Fruit fly (Drosophila melanogaster) whole organism, embryonic: Measurements from ENCODE around the gene Etfb.

Source experiments
- CG10209 ChIP-seq: fragments of 200-800 bp; sonication (Bioruptor generic); optimal IDR thresholded peaks from 3 replicates; lab custom pipeline; 2017; ENCODE audit warnings: missing biosample characterization, mild to moderate bottlenecking, missing genetic modification characterization, missing genetic modification reagents
- CG1024 ChIP-seq: fragments of 200-800 bp; sonication (Bioruptor generic); IDR thresholded peaks from 2 replicates; pipeline ENCODE4 v1.3.6; 2022; ENCODE audit warnings: missing biosample characterization, missing genetic modification characterization
- CG10274 ChIP-seq: fragments of 200-800 bp; sonication (Bioruptor generic); optimal IDR thresholded peaks from 3 replicates; lab custom pipeline; 2017; ENCODE audit warnings: missing biosample characterization, mild to moderate bottlenecking, missing genetic modification characterization
- CG10366 ChIP-seq: fragments of 200-800 bp; sonication (Bioruptor generic); IDR thresholded peaks from 2 replicates; pipeline ENCODE4 v1.3.6; 2022; ENCODE audit warnings: missing biosample characterization, missing genetic modification characterization
- CG11560 ChIP-seq: fragments of 200-800 bp; sonication (Bioruptor generic); IDR thresholded peaks from 3 replicates; pipeline ENCODE4 v1.3.6; 2022; ENCODE audit warnings: missing biosample characterization, missing genetic modification characterization
- CG11695 ChIP-seq: fragments of 200-800 bp; sonication (Bioruptor generic); IDR thresholded peaks from 3 replicates; pipeline ENCODE4 v1.3.6; 2022; ENCODE audit warnings: missing biosample characterization, missing genetic modification characterization
- CG12659 ChIP-seq: fragments of 200-800 bp; sonication (Bioruptor generic); optimal IDR thresholded peaks from 3 replicates; lab custom pipeline; 2017; ENCODE audit warnings: mild to moderate bottlenecking, missing biosample characterization, missing genetic modification reagents, missing genetic modification characterization
- CG12942 ChIP-seq: fragments of 200-800 bp; sonication (Bioruptor generic); optimal IDR thresholded peaks from 3 replicates; lab custom pipeline; 2016; ENCODE audit warnings: missing biosample characterization, missing genetic modification characterization
- CG13424 ChIP-seq: fragments of 200-800 bp; sonication (Bioruptor generic); optimal IDR thresholded peaks from 2 replicates; lab custom pipeline; 2019; ENCODE audit warnings: missing biosample characterization, mild to moderate bottlenecking, missing genetic modification characterization, moderate library complexity
- CG14441 ChIP-seq: fragments of 200-800 bp; sonication (Bioruptor generic); IDR thresholded peaks from 2 replicates; pipeline ENCODE4 v1.3.6; 2022; ENCODE audit warnings: missing biosample characterization, missing genetic modification characterization
- CG14710 ChIP-seq: fragments of 200-800 bp; sonication (Bioruptor generic); optimal IDR thresholded peaks from 3 replicates; lab custom pipeline; 2019; ENCODE audit warnings: missing biosample characterization, mild to moderate bottlenecking, missing genetic modification characterization, moderate library complexity
- CG16815 ChIP-seq: fragments of 200-800 bp; sonication (Bioruptor generic); optimal IDR thresholded peaks from 3 replicates; lab custom pipeline; 2017; ENCODE audit warnings: missing biosample characterization, mild to moderate bottlenecking, missing genetic modification characterization
- CG17359 ChIP-seq: fragments of 200-800 bp; sonication (Bioruptor generic); optimal IDR thresholded peaks from 3 replicates; lab custom pipeline; 2018; ENCODE audit warnings: missing biosample characterization, mild to moderate bottlenecking, missing genetic modification characterization, moderate library complexity
- CG17568 ChIP-seq: fragments of 200-800 bp; sonication (Bioruptor generic); optimal IDR thresholded peaks from 2 replicates; lab custom pipeline; 2018; ENCODE audit warnings: missing biosample characterization, mild to moderate bottlenecking, missing genetic modification characterization, moderate library complexity
- CG30403 ChIP-seq: fragments of 200-800 bp; sonication (Bioruptor generic); optimal IDR thresholded peaks from 3 replicates; lab custom pipeline; 2016; ENCODE audit warnings: missing biosample characterization, missing genetic modification characterization
- CG32772 ChIP-seq: fragments of 200-800 bp; sonication (Bioruptor generic); IDR thresholded peaks from 2 replicates; pipeline ENCODE4 v1.3.6; 2022; ENCODE audit warnings: missing biosample characterization, missing genetic modification characterization
- CG34422 ChIP-seq: fragments of 200-800 bp; sonication (Bioruptor generic); IDR thresholded peaks from 3 replicates; pipeline ENCODE4 v1.3.6; 2022; ENCODE audit warnings: missing biosample characterization, missing genetic modification characterization
- CG3995 ChIP-seq: fragments of 200-800 bp; sonication (Bioruptor generic); optimal IDR thresholded peaks from 3 replicates; lab custom pipeline; 2016; ENCODE audit warnings: missing biosample characterization, missing genetic modification characterization
- CG5953 ChIP-seq: fragments of 200-800 bp; sonication (Bioruptor generic); IDR thresholded peaks from 2 replicates; pipeline ENCODE4 v1.3.6; 2022; ENCODE audit warnings: missing biosample characterization, missing genetic modification characterization
- CG6813 ChIP-seq: fragments of 200-800 bp; sonication (Bioruptor generic); optimal IDR thresholded peaks from 2 replicates; lab custom pipeline; 2017; ENCODE audit warnings: missing biosample characterization, missing genetic modification characterization, mild to moderate bottlenecking, moderate library complexity, missing genetic modification reagents
- CG9609 ChIP-seq: fragments of 200-800 bp; sonication (Bioruptor generic); optimal IDR thresholded peaks from 3 replicates; lab custom pipeline; 2016; ENCODE audit warnings: missing biosample characterization, missing genetic modification characterization
- CG9817 ChIP-seq: fragments of 200-800 bp; sonication (Bioruptor generic); optimal IDR thresholded peaks from 2 replicates; lab custom pipeline; 2018; ENCODE audit warnings: missing biosample characterization, mild to moderate bottlenecking, missing genetic modification characterization, moderate library complexity
- Dip2 ChIP-seq: fragments of 200-800 bp; sonication (Bioruptor generic); IDR thresholded peaks from 2 replicates; pipeline ENCODE4 v1.3.6; 2022; ENCODE audit warnings: missing biosample characterization, missing genetic modification characterization
- Drgx ChIP-seq: fragments of 200-800 bp; sonication (Bioruptor generic); IDR thresholded peaks from 2 replicates; pipeline ENCODE4 v1.3.6; 2022; ENCODE audit warnings: missing biosample characterization, missing genetic modification characterization
- Lpt ChIP-seq: fragments of >200 bp; optimal IDR thresholded peaks from 2 replicates; lab custom pipeline; 2018; ENCODE audit warnings: missing biosample characterization, missing genetic modification characterization
- Max ChIP-seq: fragments of 200-800 bp; sonication (Bioruptor generic); optimal IDR thresholded peaks from 2 replicates; lab custom pipeline; 2016; ENCODE audit warnings: missing biosample characterization, mild to moderate bottlenecking, missing genetic modification characterization
- Oli ChIP-seq: fragments of 200-800 bp; sonication (Bioruptor generic); optimal IDR thresholded peaks from 2 replicates; lab custom pipeline; 2018; ENCODE audit warnings: missing biosample characterization, mild to moderate bottlenecking, missing genetic modification characterization, moderate library complexity
- Ptx1 ChIP-seq: fragments of 200-800 bp; sonication (Bioruptor generic); IDR thresholded peaks from 2 replicates; pipeline ENCODE4 v1.3.6; 2022; ENCODE audit warnings: missing biosample characterization, missing genetic modification characterization
- ara ChIP-seq: fragments of 200-800 bp; sonication (Bioruptor generic); IDR thresholded peaks from 2 replicates; pipeline ENCODE4 v1.3.6; 2022; ENCODE audit warnings: missing biosample characterization, missing genetic modification characterization
- az2 ChIP-seq: fragments of 200-800 bp; sonication (Bioruptor generic); optimal IDR thresholded peaks from 3 replicates; lab custom pipeline; 2016; ENCODE audit warnings: missing biosample characterization, missing genetic modification characterization
- bbx ChIP-seq: fragments of 200-800 bp; sonication (Bioruptor generic); IDR thresholded peaks from 2 replicates; pipeline ENCODE4 v1.3.6; 2022; ENCODE audit warnings: missing biosample characterization, missing genetic modification characterization; ENCODE audit not compliant: partially characterized antibody
- bigmax ChIP-seq: fragments of 200-800 bp; sonication (Bioruptor generic); optimal IDR thresholded peaks from 2 replicates; lab custom pipeline; 2018; ENCODE audit warnings: missing biosample characterization, mild to moderate bottlenecking, missing genetic modification characterization
- dm ChIP-seq: fragments of 200-800 bp; sonication (Bioruptor generic); optimal IDR thresholded peaks from 3 replicates; lab custom pipeline; 2016; ENCODE audit warnings: missing biosample characterization, missing genetic modification characterization
- dpn ChIP-seq, 2 experiments: fragments of 200-800 bp; sonication (Bioruptor generic); optimal IDR thresholded peaks; 3 replicates each; lab custom pipeline; 2016; ENCODE audit warnings: missing biosample characterization in 2 of 2, missing genetic modification characterization in 2 of 2
- esg ChIP-seq: fragments of 200-800 bp; sonication (Bioruptor generic); conservative IDR thresholded peaks from 2 replicates; pipeline ENCODE4 v1.3.6; 2022; ENCODE audit warnings: missing biosample characterization, missing genetic modification characterization
- fd96Cb ChIP-seq: fragments of 200-800 bp; sonication (Bioruptor generic); optimal IDR thresholded peaks from 2 replicates; lab custom pipeline; 2018; ENCODE audit warnings: missing biosample characterization, mild to moderate bottlenecking, missing genetic modification characterization, moderate library complexity
- ftz-f1 ChIP-seq: fragments of 200-800 bp; sonication (Bioruptor generic); optimal IDR thresholded peaks from 2 replicates; lab custom pipeline; 2016; ENCODE audit warnings: missing biosample characterization, missing genetic modification characterization
- hb ChIP-seq: fragments of 200-800 bp; sonication (Bioruptor generic); IDR thresholded peaks from 3 replicates; pipeline ENCODE4 v1.3.6; 2022; ENCODE audit warnings: missing biosample characterization, missing genetic modification characterization; ENCODE audit not compliant: partially characterized antibody
- hkb ChIP-seq, 2 experiments: fragments of 200-800 bp in 1 of 2; fragments of >200 bp in 1 of 2; sonication (Bioruptor generic) in 1 of 2; IDR thresholded peaks in 1 of 2; optimal IDR thresholded peaks in 1 of 2; 2 replicates each; pipeline versions ENCODE4 v1.3.6 to Lab custom; 2017 to 2022; ENCODE audit warnings: missing biosample characterization in 1 of 2, missing genetic modification characterization in 1 of 2
- lilli ChIP-seq: fragments of 200-800 bp; sonication (Bioruptor generic); optimal IDR thresholded peaks from 3 replicates; lab custom pipeline; 2016; ENCODE audit warnings: missing biosample characterization, missing genetic modification characterization
- lmd ChIP-seq: fragments of 200-800 bp; sonication (Bioruptor generic); IDR thresholded peaks from 2 replicates; pipeline ENCODE4 v1.3.6; 2022; ENCODE audit warnings: missing biosample characterization, missing genetic modification characterization
- phol ChIP-seq: fragments of 200-800 bp; sonication (Bioruptor generic); optimal IDR thresholded peaks from 3 replicates; lab custom pipeline; 2018; ENCODE audit warnings: missing biosample characterization, mild to moderate bottlenecking, missing genetic modification characterization, moderate library complexity
- sisA ChIP-seq: fragments of 200-800 bp; sonication (Bioruptor generic); IDR thresholded peaks from 2 replicates; pipeline ENCODE4 v1.3.6; 2022; ENCODE audit warnings: missing biosample characterization, missing genetic modification characterization
- stwl ChIP-seq: fragments of 200-800 bp; sonication (Bioruptor generic); optimal IDR thresholded peaks from 3 replicates; lab custom pipeline; 2018; ENCODE audit warnings: missing biosample characterization, mild to moderate bottlenecking, missing genetic modification characterization, moderate library complexity
- ttk ChIP-seq: fragments of 200-800 bp; sonication (Bioruptor generic); IDR thresholded peaks from 2 replicates; pipeline ENCODE4 v2.1.2; 2022; ENCODE audit warnings: missing biosample characterization, missing genetic modification characterization
- unpg ChIP-seq: fragments of 200-800 bp; sonication (Bioruptor generic); optimal IDR thresholded peaks from 3 replicates; lab custom pipeline; 2018; ENCODE audit warnings: missing biosample characterization, mild to moderate bottlenecking, missing genetic modification characterization, moderate library complexity

Etfb gene

DNA sequence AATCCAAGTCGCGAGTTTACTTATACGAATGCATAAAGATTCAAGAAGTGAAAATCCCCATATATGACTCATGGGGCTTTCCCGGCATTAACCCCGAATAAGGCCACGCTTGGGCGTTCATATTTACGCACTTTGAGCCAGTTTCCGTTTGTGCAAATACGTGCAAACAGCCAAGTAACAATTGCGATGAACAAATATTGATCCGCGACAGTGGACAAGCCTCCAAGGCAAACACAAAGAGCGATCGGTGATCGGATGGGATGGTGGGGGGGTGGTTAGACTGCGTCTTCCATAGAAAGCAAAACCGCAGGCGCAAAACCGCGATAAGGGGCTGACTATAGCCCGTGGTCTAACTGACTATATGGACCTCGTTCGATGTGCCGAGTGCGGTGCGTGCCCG, 45.5 kb downstream of the Etfb start (continued):
- no peak for TF ChIP-seq fd96Cb (tag; lab: Kevin White, UChicago)

dm6 chr3R:29756153-29756552, 46.6 kb downstream of the Etfb start:
- peak; percentile 13; the same call in 1 of the 2 replicates for TF ChIP-seq Drgx
- TF ChIP-seq CG17568 (GFP tag; lab: Kevin White, UChicago), result no peak

DNA sequence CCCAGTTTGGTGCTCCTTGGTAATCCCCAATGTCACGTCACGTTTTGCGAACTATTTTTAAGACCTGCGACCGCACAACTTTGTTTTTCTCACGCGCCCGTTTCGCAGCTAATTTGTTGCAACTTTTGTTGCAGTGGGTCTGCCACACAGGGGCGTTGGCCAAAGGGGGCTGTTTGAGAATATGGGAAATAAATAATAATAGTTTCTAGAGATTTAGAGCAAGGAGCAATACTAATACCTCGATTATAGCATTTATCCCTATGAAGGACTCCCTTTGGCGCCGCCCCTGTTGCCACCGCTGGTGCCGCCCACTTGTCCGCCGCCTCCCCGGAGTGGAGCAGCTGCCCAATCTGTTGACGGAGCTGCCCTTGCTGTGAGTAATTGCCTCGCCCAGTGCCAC, 47.5 kb downstream of the Etfb start:
- TF ChIP-seq CG3995 (GFP tag; lab: Kevin White, UChicago), result no peak
- TF ChIP-seq unpg (GFP tag; lab: Kevin White, UChicago), result peak; percentile 19
- TF ChIP-seq CG10274 (GFP tag; lab: Kevin White, UChicago), result no peak
- no peak for TF ChIP-seq stwl (tag; lab: Kevin White, UChicago)
- peak; percentile 66 for TF ChIP-seq CG14441
- no peak for TF ChIP-seq Lpt (GFP tag; lab: Kevin White, UChicago)
- TF ChIP-seq hb (GFP tag; lab: Robert Waterston, UW), result no peak
- TF ChIP-seq ara (GFP tag; lab: Robert Waterston, UW), result peak; percentile 34; the same call in 1 of the 2 replicates
- TF ChIP-seq ttk, result 0 out of 2 replicates have a peak, but pooled peaks have one; percentile 28
- TF ChIP-seq CG17359 (tag; lab: Kevin White, UChicago), result peak; percentile 37
- peak; percentile 23; the same call in 1 of the 2 replicates for TF ChIP-seq Ptx1
- 0 out of 3 replicates have a peak, but pooled peaks have one; percentile 29 for TF ChIP-seq CG34422
- peak; percentile 67 for TF ChIP-seq sisA
- TF ChIP-seq CG11560 (tag; lab: Robert Waterston, UW), result 0 out of 3 replicates have a peak, but pooled peaks have one; percentile 35
- TF ChIP-seq Max, result no peak
- TF ChIP-seq Dip2 (GFP tag; lab: Robert Waterston, UW), result no peak
- TF ChIP-seq CG13424 (tag; lab: Kevin White, UChicago), result peak; percentile 30
- TF ChIP-seq bbx (GFP tag; lab: Robert Waterston, UW), result no peak
- no peak for TF ChIP-seq CG6813
- TF ChIP-seq dpn (GFP tag; optimal IDR thresholded peaks at IDR 0.05; lab: Kevin White, UChicago), result peak in 1 of 2 experiments; percentile 21
- TF ChIP-seq CG9609, result no peak
- peak; percentile 40; the same call in 1 of the 2 replicates for TF ChIP-seq lmd (GFP tag; lab: Robert Waterston, UW)
- no peak for TF ChIP-seq CG16815 (GFP tag; lab: Kevin White, UChicago)
- no peak for TF ChIP-seq CG1024 (GFP tag; lab: Robert Waterston, UW)
- TF ChIP-seq CG9817 (tag; lab: Kevin White, UChicago), result peak; percentile 32
- TF ChIP-seq Oli (tag; lab: Kevin White, UChicago), result peak; percentile 18
- TF ChIP-seq CG14710, result no peak
- TF ChIP-seq bigmax (GFP tag; lab: Kevin White, UChicago), result no peak
- peak; percentile 1 for TF ChIP-seq CG12659 (GFP tag; lab: Kevin White, UChicago)
- peak; percentile 7 for TF ChIP-seq CG10209 (GFP tag; lab: Kevin White, UChicago)
- TF ChIP-seq ftz-f1 (GFP tag; lab: Kevin White, UChicago), result no peak
- no peak for TF ChIP-seq dm
- TF ChIP-seq CG30403 (GFP tag; lab: Kevin White, UChicago), result peak; percentile 12
- TF ChIP-seq CG5953 (GFP tag; lab: Robert Waterston, UW), result 0 out of 2 replicates have a peak, but pooled peaks have one; percentile 9
- TF ChIP-seq CG10366 (GFP tag; lab: Robert Waterston, UW), result peak; percentile 43; the same call in 1 of the 2 replicates
- peak; percentile 10 for TF ChIP-seq az2 (GFP tag; lab: Kevin White, UChicago)
- no peak for TF ChIP-seq CG12942 (GFP tag; lab: Kevin White, UChicago)
- peak; percentile 9 for TF ChIP-seq phol (tag; lab: Kevin White, UChicago)
- TF ChIP-seq hkb (optimal IDR thresholded peaks at IDR 0.05; lab: Kevin White, UChicago), result no peak
- 0 out of 2 replicates have a peak, but pooled peaks have one; percentile 14 for TF ChIP-seq hkb (GFP tag; IDR thresholded peaks at IDR 0.05; lab: Robert Waterston, UW)
- no peak for TF ChIP-seq lilli
- TF ChIP-seq CG11695, result no peak
- TF ChIP-seq CG32772 (GFP tag; lab: Robert Waterston, UW), result peak; percentile 52
- 0 out of 2 replicates have a peak, but pooled peaks have one; percentile 21 for TF ChIP-seq esg (GFP tag; lab: Robert Waterston, UW)
